Fruit fly (Drosophila melanogaster) whole organism, embryonic: ENCODE results near the gene Gr61a.
A peak's percentile ranks its signal among the peaks of the same experiment; 100 is the strongest.

Experiments used
- Adf1 ChIP-seq: fragments of 200-800 bp; sonication (Bioruptor generic); IDR thresholded peaks from 2 replicates; pipeline ENCODE4 v1.3.6; 2022; ENCODE audit warnings: missing biosample characterization, missing genetic modification characterization
- Atf-2 ChIP-seq: fragments of 200-800 bp; sonication (Bioruptor generic); optimal IDR thresholded peaks from 2 replicates; lab custom pipeline; 2016; ENCODE audit warnings: missing biosample characterization, missing genetic modification characterization
- Atf6 ChIP-seq: fragments of 200-800 bp; sonication (Bioruptor generic); IDR thresholded peaks from 2 replicates; pipeline ENCODE4 v1.3.6; 2022; ENCODE audit warnings: missing biosample characterization, missing genetic modification characterization
- Bdp1 ChIP-seq: fragments of 200-800 bp; sonication (Bioruptor generic); optimal IDR thresholded peaks from 3 replicates; lab custom pipeline; 2016; ENCODE audit warnings: missing biosample characterization, missing genetic modification characterization
- CG10462 ChIP-seq: fragments of 200-800 bp; sonication (Bioruptor generic); optimal IDR thresholded peaks from 2 replicates; lab custom pipeline; 2016; ENCODE audit warnings: missing biosample characterization, missing genetic modification characterization
- CG10543 ChIP-seq: fragments of 200-800 bp; sonication (Bioruptor generic); optimal IDR thresholded peaks from 3 replicates; lab custom pipeline; 2017; ENCODE audit warnings: missing biosample characterization, mild to moderate bottlenecking, missing genetic modification characterization, moderate library complexity
- CG10979 ChIP-seq: fragments of 200-800 bp; sonication (Bioruptor generic); optimal IDR thresholded peaks from 2 replicates; lab custom pipeline; 2018; ENCODE audit warnings: missing biosample characterization, mild to moderate bottlenecking, missing genetic modification characterization, moderate library complexity
- CG12071 ChIP-seq: fragments of 200-800 bp; sonication (Bioruptor generic); optimal IDR thresholded peaks from 3 replicates; lab custom pipeline; 2018; ENCODE audit warnings: missing biosample characterization, mild to moderate bottlenecking, missing genetic modification characterization
- CG1233 ChIP-seq: fragments of 200-800 bp; sonication (Bioruptor generic); optimal IDR thresholded peaks from 4 replicates; lab custom pipeline; 2018; ENCODE audit warnings: missing biosample characterization, mild to moderate bottlenecking, missing genetic modification characterization
- CG12391 ChIP-seq: fragments of 200-800 bp; sonication (Bioruptor generic); optimal IDR thresholded peaks from 3 replicates; lab custom pipeline; 2018; ENCODE audit warnings: missing biosample characterization, mild to moderate bottlenecking, missing genetic modification characterization, moderate library complexity
- CG15269 ChIP-seq: fragments of 200-800 bp; sonication (Bioruptor generic); optimal IDR thresholded peaks from 2 replicates; lab custom pipeline; 2018; ENCODE audit warnings: missing biosample characterization, mild to moderate bottlenecking, missing genetic modification characterization, moderate library complexity
- CG16815 ChIP-seq: fragments of 200-800 bp; sonication (Bioruptor generic); optimal IDR thresholded peaks from 3 replicates; lab custom pipeline; 2017; ENCODE audit warnings: missing biosample characterization, mild to moderate bottlenecking, missing genetic modification characterization
- CG18619 ChIP-seq: fragments of 200-800 bp; sonication (Bioruptor generic); optimal IDR thresholded peaks from 3 replicates; lab custom pipeline; 2017; ENCODE audit warnings: missing biosample characterization, mild to moderate bottlenecking, missing genetic modification characterization
- CG2875 ChIP-seq: fragments of 200-800 bp; sonication (Bioruptor generic); optimal IDR thresholded peaks from 2 replicates; lab custom pipeline; 2017; ENCODE audit warnings: missing biosample characterization, mild to moderate bottlenecking, missing genetic modification characterization, missing genetic modification reagents
- CG30403 ChIP-seq: fragments of 200-800 bp; sonication (Bioruptor generic); optimal IDR thresholded peaks from 3 replicates; lab custom pipeline; 2016; ENCODE audit warnings: missing biosample characterization, missing genetic modification characterization
- CG31224 ChIP-seq: fragments of 200-800 bp; sonication (Bioruptor generic); IDR thresholded peaks from 2 replicates; pipeline ENCODE4 v1.3.6; 2022; ENCODE audit warnings: missing biosample characterization, missing genetic modification characterization
- CG7372 ChIP-seq: fragments of 200-800 bp; sonication (Bioruptor generic); IDR thresholded peaks from 2 replicates; pipeline ENCODE4 v1.3.6; 2022; ENCODE audit warnings: missing biosample characterization, missing genetic modification characterization
- CG7839 ChIP-seq: fragments of 200-800 bp; sonication (Bioruptor generic); optimal IDR thresholded peaks from 3 replicates; lab custom pipeline; 2018; ENCODE audit warnings: missing biosample characterization, mild to moderate bottlenecking, missing genetic modification characterization, moderate library complexity
- CG8388 ChIP-seq: fragments of 200-800 bp; sonication (Bioruptor generic); optimal IDR thresholded peaks from 2 replicates; lab custom pipeline; 2019; ENCODE audit warnings: missing biosample characterization, mild to moderate bottlenecking, missing genetic modification characterization, moderate library complexity
- CG9609 ChIP-seq: fragments of 200-800 bp; sonication (Bioruptor generic); optimal IDR thresholded peaks from 3 replicates; lab custom pipeline; 2016; ENCODE audit warnings: missing biosample characterization, missing genetic modification characterization
- CG9817 ChIP-seq: fragments of 200-800 bp; sonication (Bioruptor generic); optimal IDR thresholded peaks from 2 replicates; lab custom pipeline; 2018; ENCODE audit warnings: missing biosample characterization, mild to moderate bottlenecking, missing genetic modification characterization, moderate library complexity
- CoRest ChIP-seq: fragments of 200-800 bp; sonication (Bioruptor generic); optimal IDR thresholded peaks from 3 replicates; lab custom pipeline; 2018; ENCODE audit warnings: missing biosample characterization, mild to moderate bottlenecking, missing genetic modification characterization, moderate library complexity
- Dip3 ChIP-seq: fragments of 200-800 bp; sonication (Bioruptor generic); optimal IDR thresholded peaks from 3 replicates; lab custom pipeline; 2016; ENCODE audit warnings: missing biosample characterization, missing genetic modification characterization
- Fer1 ChIP-seq: fragments of 200-800 bp; sonication (Bioruptor generic); optimal IDR thresholded peaks from 2 replicates; lab custom pipeline; 2017; ENCODE audit warnings: missing biosample characterization, mild to moderate bottlenecking, missing genetic modification characterization
- Gug ChIP-seq: fragments of 200-800 bp; sonication (Bioruptor generic); IDR thresholded peaks from 4 replicates; pipeline ENCODE4 v1.3.6; 2022; ENCODE audit warnings: missing biosample characterization, missing genetic modification characterization
- HmgD ChIP-seq: fragments of 200-800 bp; sonication (Bioruptor generic); optimal IDR thresholded peaks from 3 replicates; lab custom pipeline; 2016; ENCODE audit warnings: missing biosample characterization, missing genetic modification characterization
- Hmr ChIP-seq: fragments of 200-800 bp; sonication (Bioruptor generic); optimal IDR thresholded peaks from 3 replicates; lab custom pipeline; 2017; ENCODE audit warnings: mild to moderate bottlenecking, missing biosample characterization, missing genetic modification reagents, missing genetic modification characterization
- Hr51 ChIP-seq, 2 experiments: fragments of 200-800 bp; sonication (Bioruptor generic); optimal IDR thresholded peaks; 2 replicates in 1 of 2; 3 replicates in 1 of 2; lab custom pipeline; 2016 to 2018; ENCODE audit warnings: missing biosample characterization in 2 of 2, missing genetic modification characterization in 2 of 2, mild to moderate bottlenecking in 1 of 2, moderate library complexity in 1 of 2
- abd-A ChIP-seq: fragments of 200-800 bp; sonication (Bioruptor generic); optimal IDR thresholded peaks from 3 replicates; lab custom pipeline; 2019; ENCODE audit warnings: missing biosample characterization, mild to moderate bottlenecking, missing genetic modification characterization, moderate library complexity
- ara ChIP-seq: fragments of 200-800 bp; sonication (Bioruptor generic); IDR thresholded peaks from 2 replicates; pipeline ENCODE4 v1.3.6; 2022; ENCODE audit warnings: missing biosample characterization, missing genetic modification characterization
- dpn ChIP-seq, 2 experiments: fragments of 200-800 bp; sonication (Bioruptor generic); optimal IDR thresholded peaks; 3 replicates each; lab custom pipeline; 2016; ENCODE audit warnings: missing biosample characterization in 2 of 2, missing genetic modification characterization in 2 of 2
- ems ChIP-seq: fragments of 200-800 bp; sonication (Bioruptor generic); optimal IDR thresholded peaks from 3 replicates; lab custom pipeline; 2016; ENCODE audit warnings: missing biosample characterization, missing genetic modification characterization
- exex ChIP-seq: fragments of 200-800 bp; sonication (Bioruptor generic); optimal IDR thresholded peaks from 4 replicates; lab custom pipeline; 2018; ENCODE audit warnings: missing biosample characterization, mild to moderate bottlenecking, missing genetic modification characterization, moderate library complexity
- fu2 ChIP-seq: fragments of 200-800 bp; sonication (Bioruptor generic); optimal IDR thresholded peaks from 2 replicates; lab custom pipeline; 2016; ENCODE audit warnings: missing biosample characterization, missing genetic modification characterization
- gce ChIP-seq: fragments of 200-800 bp; sonication (Bioruptor generic); IDR thresholded peaks from 3 replicates; pipeline ENCODE4 v1.3.6; 2022; ENCODE audit warnings: missing biosample characterization, missing genetic modification characterization
- kni ChIP-seq: fragments of 200-800 bp; sonication (Bioruptor generic); optimal IDR thresholded peaks from 3 replicates; lab custom pipeline; 2017; ENCODE audit warnings: mild to moderate bottlenecking, missing biosample characterization, missing genetic modification reagents, missing genetic modification characterization
- lbe ChIP-seq: fragments of 200-800 bp; sonication (Bioruptor generic); optimal IDR thresholded peaks from 2 replicates; lab custom pipeline; 2016; ENCODE audit warnings: missing biosample characterization, mild to moderate bottlenecking, missing genetic modification characterization
- odd ChIP-seq: fragments of 200-800 bp; sonication (Bioruptor generic); optimal IDR thresholded peaks from 2 replicates; lab custom pipeline; 2017; ENCODE audit warnings: missing biosample characterization, mild to moderate bottlenecking, missing genetic modification characterization
- otp ChIP-seq: fragments of 200-800 bp; sonication (Bioruptor generic); IDR thresholded peaks from 3 replicates; pipeline ENCODE4, ENCODE4 v1.3.6; 2022; ENCODE audit warnings: missing biosample characterization, missing genetic modification characterization
- p53 ChIP-seq: fragments of 200-800 bp; sonication (Bioruptor generic); optimal IDR thresholded peaks from 2 replicates; lab custom pipeline; 2016; ENCODE audit warnings: missing biosample characterization, missing genetic modification characterization
- phol ChIP-seq: fragments of 200-800 bp; sonication (Bioruptor generic); optimal IDR thresholded peaks from 3 replicates; lab custom pipeline; 2018; ENCODE audit warnings: missing biosample characterization, mild to moderate bottlenecking, missing genetic modification characterization, moderate library complexity
- prd ChIP-seq, 3 experiments: fragments of >200 bp in 2 of 3; fragments of 200-800 bp in 1 of 3; sonication (Bioruptor generic) in 1 of 3; optimal IDR thresholded peaks in 2 of 3; IDR thresholded peaks in 1 of 3; 2 replicates in 2 of 3; 3 replicates in 1 of 3; pipeline versions ENCODE4 v1.3.6 to Lab custom; 2017 to 2022; ENCODE audit warnings: missing biosample characterization in 1 of 3, missing genetic modification characterization in 1 of 3
- pros ChIP-seq: fragments of 200-800 bp; sonication (Bioruptor generic); optimal IDR thresholded peaks from 3 replicates; lab custom pipeline; 2019; ENCODE audit warnings: missing biosample characterization, mild to moderate bottlenecking, missing genetic modification characterization, moderate library complexity
- psq ChIP-seq: fragments of 200-800 bp; sonication (Bioruptor generic); optimal IDR thresholded peaks from 2 replicates; lab custom pipeline; 2017; ENCODE audit warnings: missing biosample characterization, missing genetic modification characterization
- ro ChIP-seq: fragments of 200-800 bp; sonication (Bioruptor generic); IDR thresholded peaks from 2 replicates; pipeline ENCODE4 v1.3.6; 2022; ENCODE audit warnings: missing biosample characterization, missing genetic modification characterization
- seq ChIP-seq: fragments of 200-800 bp; sonication (Bioruptor generic); IDR thresholded peaks from 2 replicates; pipeline ENCODE4 v1.3.6; 2022; ENCODE audit warnings: missing biosample characterization, missing genetic modification characterization
- tna ChIP-seq: fragments of 200-800 bp; sonication (Bioruptor generic); IDR thresholded peaks from 2 replicates; pipeline ENCODE4 v1.3.6; 2022; ENCODE audit warnings: missing biosample characterization, missing genetic modification characterization; ENCODE audit not compliant: partially characterized antibody
- zen ChIP-seq: fragments of 200-800 bp; sonication (Bioruptor generic); optimal IDR thresholded peaks from 3 replicates; lab custom pipeline; 2018; ENCODE audit warnings: missing biosample characterization, mild to moderate bottlenecking, missing genetic modification characterization, moderate library complexity

The Gr61a gene

dm6 chr3L:804557-805260 lies 36.5 kb upstream of the Gr61a start (continued):
- no peak for TF ChIP-seq fu2
- TF ChIP-seq odd (GFP tag; lab: Kevin White, UChicago): peak; percentile 14
- TF ChIP-seq prd (optimal IDR thresholded peaks at IDR 0.05; lab: Kevin White, UChicago): no peak
- peak; percentile 63; the same call in 2 of the 3 replicates for TF ChIP-seq prd (GFP tag; IDR thresholded peaks at IDR 0.05; lab: Robert Waterston, UW)
- TF ChIP-seq phol (tag; lab: Kevin White, UChicago): peak; percentile 42
- TF ChIP-seq exex (tag; lab: Kevin White, UChicago): no peak
- TF ChIP-seq CG8388 (GFP tag; lab: Kevin White, UChicago): peak; percentile 41
- peak; percentile 7 for TF ChIP-seq CG15269 (tag; lab: Kevin White, UChicago)
- TF ChIP-seq CG2875 (GFP tag; lab: Kevin White, UChicago): no peak
- TF ChIP-seq Fer1 (GFP tag; lab: Kevin White, UChicago): peak; percentile 1
- no peak for TF ChIP-seq CG9609 (GFP tag; lab: Kevin White, UChicago)
- TF ChIP-seq zen (tag; lab: Kevin White, UChicago): peak; percentile 12
- no peak for TF ChIP-seq CG12071
- no peak for TF ChIP-seq pros (GFP tag; lab: Kevin White, UChicago)
- no peak for TF ChIP-seq CG18619 (GFP tag; lab: Kevin White, UChicago)
- 0 out of 4 replicates have a peak, but pooled peaks have one; percentile 3 for TF ChIP-seq Gug
- TF ChIP-seq Bdp1 (GFP tag; lab: Kevin White, UChicago): no peak
- 0 out of 2 replicates have a peak, but pooled peaks have one; percentile 27 for TF ChIP-seq seq (GFP tag; lab: Robert Waterston, UW)
- peak; percentile 11 for TF ChIP-seq Hmr (GFP tag; lab: Kevin White, UChicago)
- peak; percentile 10 for TF ChIP-seq CG1233
- no peak for TF ChIP-seq CG31224 (GFP tag; lab: Robert Waterston, UW)
- no peak for TF ChIP-seq abd-A (tag; lab: Kevin White, UChicago)
- TF ChIP-seq Adf1 (GFP tag; lab: Robert Waterston, UW): no peak
- peak; percentile 40 for TF ChIP-seq CG7839
- no peak for TF ChIP-seq tna (GFP tag; lab: Robert Waterston, UW)
- TF ChIP-seq HmgD (GFP tag; lab: Kevin White, UChicago): no peak
- TF ChIP-seq p53 (GFP tag; lab: Kevin White, UChicago): no peak
- peak; percentile 43 for TF ChIP-seq CG12391
- peak in 1 of 2 experiments; percentile 5 for TF ChIP-seq dpn (GFP tag; optimal IDR thresholded peaks at IDR 0.05; lab: Kevin White, UChicago)
- no peak for TF ChIP-seq kni (GFP tag; lab: Kevin White, UChicago)
- no peak for TF ChIP-seq CG9817 (tag; lab: Kevin White, UChicago)
- TF ChIP-seq gce (GFP tag; lab: Robert Waterston, UW): 0 out of 3 replicates have a peak, but pooled peaks have one; percentile 11
- TF ChIP-seq lbe (GFP tag; lab: Kevin White, UChicago): no peak
- no peak for TF ChIP-seq ro
- peak; percentile 60 for TF ChIP-seq CG10979
- peak; percentile 12 for TF ChIP-seq CoRest (tag; lab: Kevin White, UChicago)
- TF ChIP-seq ems (GFP tag; lab: Kevin White, UChicago): no peak
- peak; percentile 35 for TF ChIP-seq CG30403
- no peak for TF ChIP-seq Atf-2 (GFP tag; lab: Kevin White, UChicago)
- TF ChIP-seq Atf6 (GFP tag; lab: Robert Waterston, UW): no peak
- no peak for TF ChIP-seq otp (GFP tag; lab: Robert Waterston, UW)
- TF ChIP-seq CG16815 (GFP tag; lab: Kevin White, UChicago): peak; percentile 1
- TF ChIP-seq ara (GFP tag; lab: Robert Waterston, UW): peak; percentile 44; the same call in 1 of the 2 replicates
- no peak for TF ChIP-seq Dip3
- TF ChIP-seq Hr51 (GFP tag; optimal IDR thresholded peaks at IDR 0.05; lab: Kevin White, UChicago): peak in 1 of 2 experiments; percentile 34
- no peak for TF ChIP-seq CG10462 (GFP tag; lab: Kevin White, UChicago)
- no peak for TF ChIP-seq psq (GFP tag; lab: Kevin White, UChicago)
- TF ChIP-seq CG10543 (GFP tag; lab: Kevin White, UChicago): no peak
- TF ChIP-seq CG7372 (GFP tag; lab: Robert Waterston, UW): no peak
